Worm (Caenorhabditis elegans): Measurements from ENCODE around the gene T05D4.2.

Gene T05D4.2

DNA sequence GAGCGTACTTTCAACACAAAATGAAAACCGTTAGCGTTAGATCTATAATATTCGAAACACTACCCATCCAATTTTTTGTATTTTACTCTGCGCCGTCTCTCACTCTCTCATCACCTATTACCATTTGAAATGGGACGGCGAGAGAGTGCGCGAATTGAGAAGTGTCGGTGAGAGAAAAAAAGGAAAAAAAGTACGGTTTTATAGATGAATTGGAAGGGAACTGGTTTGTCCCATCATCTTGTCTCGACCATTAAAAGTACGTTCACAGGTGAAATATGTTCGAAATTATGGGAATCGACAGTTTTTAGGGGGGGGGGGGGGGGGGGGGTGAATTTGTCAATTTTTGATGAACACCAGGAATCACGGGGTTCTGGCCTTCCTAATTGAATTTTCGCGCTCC, 28.2 kb downstream of the T05D4.2 start:
- TF ChIP-seq nhr-23 (tag; optimal IDR thresholded peaks at IDR 0.05) (peak; percentile 18), pha-4 (tag; optimal IDR thresholded peaks at IDR 0.05) (peak; percentile 4), nhr-25 (tag; optimal IDR thresholded peaks at IDR 0.05) (peak; percentile 63), R02D3.7 (tag; optimal IDR thresholded peaks at IDR 0.05) (no peak), daf-12 (tag; optimal IDR thresholded peaks at IDR 0.05) (no peak), ceh-16 (tag; optimal IDR thresholded peaks at IDR 0.05) (no peak), nhr-28 (tag; optimal IDR thresholded peaks at IDR 0.05) (no peak)

ce11 chrIII:13530838-13531237, 32.0 kb downstream of the T05D4.2 start:
- TF ChIP-seq unc-39 (tag; optimal IDR thresholded peaks at IDR 0.05) (no peak), pha-4 (tag; optimal IDR thresholded peaks at IDR 0.05) (peak; percentile 67), nhr-23 (tag; optimal IDR thresholded peaks at IDR 0.05) (no peak), nhr-11 (tag; optimal IDR thresholded peaks at IDR 0.05) (no peak), fkh-2 (tag; optimal IDR thresholded peaks at IDR 0.05) (no peak), daf-12 (tag; optimal IDR thresholded peaks at IDR 0.05) (no peak)

- no peak for TF ChIP-seq skn-1 (tag; optimal IDR thresholded peaks at IDR 0.05)
- no peak for TF ChIP-seq ztf-11 (tag; optimal IDR thresholded peaks at IDR 0.05)
- no peak for TF ChIP-seq nhr-43 (tag; optimal IDR thresholded peaks at IDR 0.05; ENCODE audit: poor library complexity, severe bottlenecking)
- TF ChIP-seq ceh-82 (tag; optimal IDR thresholded peaks at IDR 0.05) = no peak
- TF ChIP-seq elt-1 (tag; optimal IDR thresholded peaks at IDR 0.05) = no peak
- no peak for TF ChIP-seq fos-1 (tag; optimal IDR thresholded peaks at IDR 0.05)
- no peak for TF ChIP-seq nhr-12 (tag; optimal IDR thresholded peaks at IDR 0.05)
- no peak for TF ChIP-seq ama-1 (optimal IDR thresholded peaks at IDR 0.05)
- peak; percentile 83 for TF ChIP-seq lin-39 (tag; optimal IDR thresholded peaks at IDR 0.05)
- TF ChIP-seq R02D3.7 (tag; optimal IDR thresholded peaks at IDR 0.05) = no peak
- TF ChIP-seq nfya-1 (tag; optimal IDR thresholded peaks at IDR 0.05; ENCODE audit: insufficient read depth) = peak; percentile 83
- TF ChIP-seq nhr-67 (tag; optimal IDR thresholded peaks at IDR 0.05) = no peak
- TF ChIP-seq jun-1 (tag; optimal IDR thresholded peaks at IDR 0.05) = no peak
- TF ChIP-seq egl-27 (tag; optimal IDR thresholded peaks at IDR 0.05) = no peak
- TF ChIP-seq tbx-2 (tag; optimal IDR thresholded peaks at IDR 0.05) = no peak
- no peak for TF ChIP-seq nhr-28 (tag; optimal IDR thresholded peaks at IDR 0.05)
- no peak for TF ChIP-seq zag-1 (tag; optimal IDR thresholded peaks at IDR 0.05)
- no peak for TF ChIP-seq ztf-4 (tag; optimal IDR thresholded peaks at IDR 0.05)
- TF ChIP-seq nhr-25 (tag; optimal IDR thresholded peaks at IDR 0.05) = peak; percentile 87
- peak; percentile 35 for TF ChIP-seq snpc-4 (tag; optimal IDR thresholded peaks at IDR 0.05)
- no peak for TF ChIP-seq egl-5 (tag; optimal IDR thresholded peaks at IDR 0.05)
- no peak for TF ChIP-seq unc-62 (GFP tag; optimal IDR thresholded peaks at IDR 0.05)
- TF ChIP-seq pha-4 (tag; optimal IDR thresholded peaks at IDR 0.05) = peak; percentile 68
- no peak for TF ChIP-seq nhr-237 (tag; optimal IDR thresholded peaks at IDR 0.05)
- peak; percentile 19 for TF ChIP-seq ceh-28 (tag; optimal IDR thresholded peaks at IDR 0.05)
- peak; percentile 61 for TF ChIP-seq hmg-11 (tag; optimal IDR thresholded peaks at IDR 0.05)
- TF ChIP-seq fkh-10 (GFP tag; optimal IDR thresholded peaks at IDR 0.05) = no peak
- no peak for TF ChIP-seq fkh-2 (tag; optimal IDR thresholded peaks at IDR 0.05)
- no peak for TF ChIP-seq sea-2 (GFP tag; optimal IDR thresholded peaks at IDR 0.05)
- TF ChIP-seq mdl-1 (tag; optimal IDR thresholded peaks at IDR 0.05) = no peak
- peak; percentile 79 for TF ChIP-seq nhr-23 (tag; optimal IDR thresholded peaks at IDR 0.05)
- TF ChIP-seq elt-2 (tag; optimal IDR thresholded peaks at IDR 0.05) = peak; percentile 11
- TF ChIP-seq ZK546.5 (tag; optimal IDR thresholded peaks at IDR 0.05) = no peak
- peak; percentile 82 for TF ChIP-seq lin-15B (tag; optimal IDR thresholded peaks at IDR 0.05)
- TF ChIP-seq unc-39 (tag; optimal IDR thresholded peaks at IDR 0.05) = no peak
- TF ChIP-seq mml-1 (tag; optimal IDR thresholded peaks at IDR 0.05) = no peak
- no peak for TF ChIP-seq nhr-11 (tag; optimal IDR thresholded peaks at IDR 0.05)
- no peak for TF ChIP-seq nhr-76 (tag; optimal IDR thresholded peaks at IDR 0.05)
- TF ChIP-seq aly-2 (tag; optimal IDR thresholded peaks at IDR 0.05) = no peak
- TF ChIP-seq eor-1 (tag; optimal IDR thresholded peaks at IDR 0.05) = no peak
- TF ChIP-seq elt-3 (tag; optimal IDR thresholded peaks at IDR 0.05) = no peak
- no peak for TF ChIP-seq ceh-9 (tag; optimal IDR thresholded peaks at IDR 0.05)
- TF ChIP-seq lsy-12 (tag; optimal IDR thresholded peaks at IDR 0.05) = peak; percentile 34
- no peak for TF ChIP-seq daf-12 (tag; optimal IDR thresholded peaks at IDR 0.05)
- TF ChIP-seq pqm-1 (tag; optimal IDR thresholded peaks at IDR 0.05) = no peak
- TF ChIP-seq nhr-77 (tag; optimal IDR thresholded peaks at IDR 0.05) = no peak
- TF ChIP-seq ceh-16 (tag; optimal IDR thresholded peaks at IDR 0.05) = no peak
Measured at ce11 chrIII:13530017-13530416, 32.9 kb downstream of the T05D4.2 start.

Data from whole organism, L3 larva.